Worm (Caenorhabditis elegans): ENCODE data around the gene R02F11.9.

ce11 chrV:4783313-4783712 is 4.0 kb upstream of the R02F11.9 start, which contains the start of gene Y60C6A.1:
- TF ChIP-seq ham-2 (GFP tag; optimal IDR thresholded peaks at IDR 0.05) (no peak), snpc-4 (tag; optimal IDR thresholded peaks at IDR 0.05) (no peak), unc-39 (tag; optimal IDR thresholded peaks at IDR 0.05) (no peak), lin-13 (tag; optimal IDR thresholded peaks at IDR 0.05) (no peak), nhr-12 (tag; optimal IDR thresholded peaks at IDR 0.05) (no peak), nhr-76 (tag; optimal IDR thresholded peaks at IDR 0.05) (no peak), unc-62 (GFP tag; optimal IDR thresholded peaks at IDR 0.05) (no peak), nhr-28 (tag; optimal IDR thresholded peaks at IDR 0.05) (no peak), ceh-83 (GFP tag; optimal IDR thresholded peaks at IDR 0.05) (no peak), blmp-1 (tag; optimal IDR thresholded peaks at IDR 0.05) (no peak)

Measured in whole organism, mixed stage, embryonic.